Fruit fly (Drosophila melanogaster) whole organism, embryonic: ENCODE measurements around the gene CG31804.

Source experiments
- Aef1 ChIP-seq: fragments of 200-800 bp; sonication (Bioruptor generic); IDR thresholded peaks from 3 replicates; pipeline ENCODE4 v1.3.6; 2022; ENCODE audit warnings: missing biosample characterization, missing genetic modification characterization
- Atf-2 ChIP-seq: fragments of 200-800 bp; sonication (Bioruptor generic); optimal IDR thresholded peaks from 2 replicates; lab custom pipeline; 2016; ENCODE audit warnings: missing biosample characterization, missing genetic modification characterization
- Blimp-1 ChIP-seq: fragments of 200-800 bp; sonication (Bioruptor generic); optimal IDR thresholded peaks from 3 replicates; lab custom pipeline; 2018; ENCODE audit warnings: missing biosample characterization, missing genetic modification characterization, mild to moderate bottlenecking, moderate library complexity, missing genetic modification reagents
- BtbVII ChIP-seq: fragments of 200-800 bp; sonication (Bioruptor generic); optimal IDR thresholded peaks from 3 replicates; lab custom pipeline; 2017; ENCODE audit warnings: missing biosample characterization, mild to moderate bottlenecking, missing genetic modification characterization
- CG11723 ChIP-seq: fragments of 200-800 bp; sonication (Bioruptor generic); optimal IDR thresholded peaks from 2 replicates; lab custom pipeline; 2017; ENCODE audit warnings: missing biosample characterization, mild to moderate bottlenecking, missing genetic modification characterization
- CG14441 ChIP-seq: fragments of 200-800 bp; sonication (Bioruptor generic); IDR thresholded peaks from 2 replicates; pipeline ENCODE4 v1.3.6; 2022; ENCODE audit warnings: missing biosample characterization, missing genetic modification characterization
- CG15011 ChIP-seq: fragments of 200-800 bp; sonication (Bioruptor generic); optimal IDR thresholded peaks from 3 replicates; lab custom pipeline; 2018; ENCODE audit warnings: missing biosample characterization, mild to moderate bottlenecking, missing genetic modification characterization
- CG15073 ChIP-seq: fragments of 200-800 bp; sonication (Bioruptor generic); optimal IDR thresholded peaks from 2 replicates; lab custom pipeline; 2016; ENCODE audit warnings: missing biosample characterization, missing genetic modification characterization
- CG15514 ChIP-seq: fragments of 200-800 bp; sonication (Bioruptor generic); optimal IDR thresholded peaks from 3 replicates; lab custom pipeline; 2017; ENCODE audit warnings: missing biosample characterization, missing genetic modification characterization, mild to moderate bottlenecking, moderate library complexity, missing genetic modification reagents
- CG31224 ChIP-seq: fragments of 200-800 bp; sonication (Bioruptor generic); IDR thresholded peaks from 2 replicates; pipeline ENCODE4 v1.3.6; 2022; ENCODE audit warnings: missing biosample characterization, missing genetic modification characterization
- CG4707 ChIP-seq: fragments of 200-800 bp; sonication (Bioruptor generic); optimal IDR thresholded peaks from 2 replicates; lab custom pipeline; 2018; ENCODE audit warnings: missing biosample characterization, mild to moderate bottlenecking, missing genetic modification characterization, moderate library complexity
- CG6683 ChIP-seq: fragments of 200-800 bp; sonication (Bioruptor generic); optimal IDR thresholded peaks from 2 replicates; lab custom pipeline; 2017; ENCODE audit warnings: missing biosample characterization, mild to moderate bottlenecking, missing genetic modification characterization, missing genetic modification reagents
- CG6765 ChIP-seq: fragments of 200-800 bp; sonication (Bioruptor generic); optimal IDR thresholded peaks from 3 replicates; lab custom pipeline; 2017; ENCODE audit warnings: missing biosample characterization, mild to moderate bottlenecking, missing genetic modification characterization
- CG7745 ChIP-seq: fragments of 200-800 bp; sonication (Bioruptor generic); optimal IDR thresholded peaks from 2 replicates; lab custom pipeline; 2018; ENCODE audit warnings: missing biosample characterization, mild to moderate bottlenecking, missing genetic modification characterization, moderate library complexity
- CG8388 ChIP-seq: fragments of 200-800 bp; sonication (Bioruptor generic); optimal IDR thresholded peaks from 2 replicates; lab custom pipeline; 2019; ENCODE audit warnings: missing biosample characterization, mild to moderate bottlenecking, missing genetic modification characterization, moderate library complexity
- CG8924 ChIP-seq: fragments of 200-800 bp; optimal IDR thresholded peaks from 3 replicates; lab custom pipeline; 2019; ENCODE audit warnings: missing biosample characterization, mild to moderate bottlenecking, missing genetic modification characterization, moderate library complexity
- CG9797 ChIP-seq: fragments of 200-800 bp; sonication (Bioruptor generic); optimal IDR thresholded peaks from 3 replicates; lab custom pipeline; 2018; ENCODE audit warnings: missing biosample characterization, mild to moderate bottlenecking, missing genetic modification characterization
- D19A ChIP-seq: fragments of 200-800 bp; optimal IDR thresholded peaks from 3 replicates; lab custom pipeline; 2019; ENCODE audit warnings: missing biosample characterization, mild to moderate bottlenecking, missing genetic modification characterization, moderate library complexity
- Drgx ChIP-seq: fragments of 200-800 bp; sonication (Bioruptor generic); IDR thresholded peaks from 2 replicates; pipeline ENCODE4 v1.3.6; 2022; ENCODE audit warnings: missing biosample characterization, missing genetic modification characterization
- E2f1 ChIP-seq: fragments of 200-800 bp; sonication (Bioruptor generic); IDR thresholded peaks from 2 replicates; pipeline ENCODE4 v1.3.6; 2022; ENCODE audit warnings: missing biosample characterization, missing genetic modification characterization
- Fer2 ChIP-seq: fragments of 200-800 bp; sonication (Bioruptor generic); optimal IDR thresholded peaks from 2 replicates; lab custom pipeline; 2018; ENCODE audit warnings: missing biosample characterization, mild to moderate bottlenecking, missing genetic modification characterization, moderate library complexity
- HLH3B ChIP-seq: fragments of 200-800 bp; sonication (Bioruptor generic); IDR thresholded peaks from 2 replicates; pipeline ENCODE4 v1.3.6; 2022; ENCODE audit warnings: missing biosample characterization, missing genetic modification characterization
- Hr51 ChIP-seq, 2 experiments: fragments of 200-800 bp; sonication (Bioruptor generic); optimal IDR thresholded peaks; 2 replicates in 1 of 2; 3 replicates in 1 of 2; lab custom pipeline; 2016 to 2018; ENCODE audit warnings: missing biosample characterization in 2 of 2, missing genetic modification characterization in 2 of 2, mild to moderate bottlenecking in 1 of 2, moderate library complexity in 1 of 2
- MBD-R2 ChIP-seq: fragments of 200-800 bp; sonication (Bioruptor generic); IDR thresholded peaks from 2 replicates; pipeline ENCODE4 v1.3.6; 2022; ENCODE audit warnings: missing biosample characterization, missing genetic modification characterization
- MTF-1 ChIP-seq: fragments of 200-800 bp; sonication (Bioruptor generic); optimal IDR thresholded peaks from 2 replicates; lab custom pipeline; 2018; ENCODE audit warnings: missing biosample characterization, mild to moderate bottlenecking, missing genetic modification characterization, borderline replicate concordance
- Nf-YC ChIP-seq: fragments of 200-800 bp; optimal IDR thresholded peaks from 3 replicates; lab custom pipeline; 2019; ENCODE audit warnings: missing biosample characterization, mild to moderate bottlenecking, missing genetic modification characterization, moderate library complexity
- Opbp ChIP-seq: fragments of 200-800 bp; sonication (Bioruptor generic); IDR thresholded peaks from 3 replicates; pipeline ENCODE4 v1.3.6; 2022; ENCODE audit warnings: missing biosample characterization, missing genetic modification characterization; ENCODE audit not compliant: partially characterized antibody
- Rfx ChIP-seq: fragments of 200-800 bp; sonication (Bioruptor generic); IDR thresholded peaks from 2 replicates; pipeline ENCODE4 v1.3.6; 2022; ENCODE audit warnings: missing biosample characterization, missing genetic modification characterization
- Scr ChIP-seq: fragments of 200-800 bp; sonication (Bioruptor generic); IDR thresholded peaks from 2 replicates; pipeline ENCODE4 v1.3.6; 2022; ENCODE audit warnings: missing biosample characterization, missing genetic modification characterization; ENCODE audit not compliant: partially characterized antibody
- Tbp ChIP-seq: fragments of >200 bp; optimal IDR thresholded peaks from 2 replicates; lab custom pipeline; 2018; ENCODE audit warnings: missing biosample characterization, missing genetic modification characterization
- ap ChIP-seq: fragments of 200-800 bp; sonication (Bioruptor generic); IDR thresholded peaks from 2 replicates; pipeline ENCODE4 v1.3.6; 2022; ENCODE audit warnings: missing biosample characterization, missing genetic modification characterization
- bsh ChIP-seq, 2 experiments: fragments of 200-800 bp; sonication (Bioruptor generic); optimal IDR thresholded peaks; 2 replicates each; lab custom pipeline; 2017 to 2018; ENCODE audit warnings: mild to moderate bottlenecking in 2 of 2, missing biosample characterization in 2 of 2, missing genetic modification characterization in 2 of 2, moderate library complexity in 1 of 2
- cato ChIP-seq: fragments of 200-800 bp; sonication (Bioruptor generic); optimal IDR thresholded peaks from 2 replicates; lab custom pipeline; 2016; ENCODE audit warnings: missing biosample characterization, missing genetic modification characterization, borderline replicate concordance
- chm ChIP-seq: fragments of 200-800 bp; sonication (Bioruptor generic); IDR thresholded peaks from 2 replicates; pipeline ENCODE4 v1.3.6; 2022; ENCODE audit warnings: missing biosample characterization, missing genetic modification characterization
- dan ChIP-seq: fragments of 200-800 bp; sonication (Bioruptor generic); IDR thresholded peaks from 2 replicates; pipeline ENCODE4 v1.3.6; 2022; ENCODE audit warnings: missing biosample characterization, missing genetic modification characterization
- en ChIP-seq: fragments of 200-800 bp; sonication (Bioruptor generic); optimal IDR thresholded peaks from 2 replicates; lab custom pipeline; 2016; ENCODE audit warnings: missing biosample characterization, missing genetic modification characterization
- exex ChIP-seq: fragments of 200-800 bp; sonication (Bioruptor generic); optimal IDR thresholded peaks from 4 replicates; lab custom pipeline; 2018; ENCODE audit warnings: missing biosample characterization, mild to moderate bottlenecking, missing genetic modification characterization, moderate library complexity
- gro ChIP-seq: fragments of 200-800 bp; sonication (Bioruptor generic); optimal IDR thresholded peaks from 2 replicates; lab custom pipeline; 2016; ENCODE audit warnings: missing biosample characterization, missing genetic modification characterization
- h ChIP-seq: fragments of >200 bp; optimal IDR thresholded peaks from 2 replicates; lab custom pipeline; 2017
- hkb ChIP-seq, 2 experiments: fragments of 200-800 bp in 1 of 2; fragments of >200 bp in 1 of 2; sonication (Bioruptor generic) in 1 of 2; IDR thresholded peaks in 1 of 2; optimal IDR thresholded peaks in 1 of 2; 2 replicates each; pipeline versions ENCODE4 v1.3.6 to Lab custom; 2017 to 2022; ENCODE audit warnings: missing biosample characterization in 1 of 2, missing genetic modification characterization in 1 of 2
- klu ChIP-seq: fragments of 200-800 bp; sonication (Bioruptor generic); IDR thresholded peaks from 2 replicates; pipeline ENCODE4 v1.3.6; 2022; ENCODE audit warnings: missing biosample characterization, missing genetic modification characterization
- lab ChIP-seq: fragments of 200-800 bp; sonication (Bioruptor generic); optimal IDR thresholded peaks from 3 replicates; lab custom pipeline; 2017; ENCODE audit warnings: missing biosample characterization, missing genetic modification characterization, mild to moderate bottlenecking, moderate library complexity, missing genetic modification reagents
- nom ChIP-seq: fragments of 200-800 bp; sonication (Bioruptor generic); optimal IDR thresholded peaks from 2 replicates; lab custom pipeline; 2017; ENCODE audit warnings: missing biosample characterization, missing genetic modification characterization, mild to moderate bottlenecking, moderate library complexity, missing genetic modification reagents
- p53 ChIP-seq: fragments of 200-800 bp; sonication (Bioruptor generic); optimal IDR thresholded peaks from 2 replicates; lab custom pipeline; 2016; ENCODE audit warnings: missing biosample characterization, missing genetic modification characterization
- pita ChIP-seq: fragments of 200-800 bp; sonication (Bioruptor generic); optimal IDR thresholded peaks from 2 replicates; lab custom pipeline; 2017; ENCODE audit warnings: missing biosample characterization, mild to moderate bottlenecking, missing genetic modification characterization
- sd ChIP-seq: fragments of 200-800 bp; sonication (Bioruptor generic); optimal IDR thresholded peaks from 3 replicates; lab custom pipeline; 2018; ENCODE audit warnings: missing biosample characterization, mild to moderate bottlenecking, missing genetic modification characterization, moderate library complexity
- seq ChIP-seq: fragments of 200-800 bp; sonication (Bioruptor generic); IDR thresholded peaks from 2 replicates; pipeline ENCODE4 v1.3.6; 2022; ENCODE audit warnings: missing biosample characterization, missing genetic modification characterization
- sug ChIP-seq: fragments of 200-800 bp; optimal IDR thresholded peaks from 2 replicates; lab custom pipeline; 2019; ENCODE audit warnings: missing biosample characterization, mild to moderate bottlenecking, missing genetic modification characterization, moderate library complexity
- unpg ChIP-seq: fragments of 200-800 bp; sonication (Bioruptor generic); optimal IDR thresholded peaks from 3 replicates; lab custom pipeline; 2018; ENCODE audit warnings: missing biosample characterization, mild to moderate bottlenecking, missing genetic modification characterization, moderate library complexity
- wor ChIP-seq: fragments of 200-800 bp; sonication (Bioruptor generic); IDR thresholded peaks from 2 replicates; pipeline ENCODE4 v1.3.6; 2022; ENCODE audit warnings: missing biosample characterization, missing genetic modification characterization
- zf30C ChIP-seq: fragments of 200-800 bp; sonication (Bioruptor generic); optimal IDR thresholded peaks from 3 replicates; lab custom pipeline; 2018; ENCODE audit warnings: missing biosample characterization, mild to moderate bottlenecking, missing genetic modification characterization

CG31804 gene

DNA sequence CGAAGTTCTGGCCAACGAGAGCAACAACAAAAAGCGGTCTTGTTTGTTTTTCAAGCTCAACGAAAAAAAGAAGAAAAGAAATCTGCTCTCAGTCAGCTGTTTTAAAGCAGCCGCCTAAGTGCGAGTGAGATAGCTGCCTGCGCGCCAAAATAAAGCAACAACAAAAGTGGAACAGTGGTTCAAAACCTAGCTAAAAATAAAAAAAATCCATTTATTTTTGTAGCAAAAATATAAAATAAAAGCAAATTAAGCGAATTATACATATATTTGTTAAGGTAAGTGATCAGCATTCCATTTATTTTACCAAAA lies 21.9 kb downstream of the CG31804 start:
- no peak for TF ChIP-seq Tbp (GFP tag; lab: Kevin White, UChicago)
- no peak for TF ChIP-seq CG11723 (GFP tag; lab: Kevin White, UChicago)
- no peak for TF ChIP-seq p53 (GFP tag; lab: Kevin White, UChicago)
- TF ChIP-seq chm (GFP tag; lab: Robert Waterston, UW), result no peak
- no peak for TF ChIP-seq CG14441 (GFP tag; lab: Robert Waterston, UW)
- TF ChIP-seq CG6683 (GFP tag; lab: Kevin White, UChicago), result no peak
- no peak for TF ChIP-seq CG15514
- no peak for TF ChIP-seq h
- no peak for TF ChIP-seq Fer2 (tag; lab: Kevin White, UChicago)
- TF ChIP-seq sd (tag; lab: Kevin White, UChicago), result peak; percentile 60
- no peak; the same call in 1 of the 2 replicates for TF ChIP-seq HLH3B
- no peak for TF ChIP-seq wor (GFP tag; lab: Robert Waterston, UW)
- no peak for TF ChIP-seq hkb (optimal IDR thresholded peaks at IDR 0.05; lab: Kevin White, UChicago)
- TF ChIP-seq hkb (GFP tag; IDR thresholded peaks at IDR 0.05; lab: Robert Waterston, UW), result no peak
- TF ChIP-seq dan, result no peak
- no peak for TF ChIP-seq cato (GFP tag; lab: Kevin White, UChicago)
- no peak for TF ChIP-seq MTF-1
- no peak for TF ChIP-seq CG6765 (GFP tag; lab: Kevin White, UChicago)
- TF ChIP-seq ap (GFP tag; lab: Robert Waterston, UW), result no peak
- no peak for TF ChIP-seq CG15073 (GFP tag; lab: Kevin White, UChicago)
- TF ChIP-seq Blimp-1, result peak; percentile 16
- TF ChIP-seq en (GFP tag; lab: Kevin White, UChicago), result no peak
- TF ChIP-seq zf30C (GFP tag; lab: Kevin White, UChicago), result no peak
- TF ChIP-seq BtbVII (GFP tag; lab: Kevin White, UChicago), result no peak
- peak; percentile 21; the same call in 1 of the 2 replicates for TF ChIP-seq MBD-R2
- TF ChIP-seq E2f1, result peak; percentile 82; the same call in 1 of the 2 replicates
- TF ChIP-seq CG4707, result no peak
- TF ChIP-seq CG31224 (GFP tag; lab: Robert Waterston, UW), result no peak
- TF ChIP-seq Scr, result no peak
- TF ChIP-seq Atf-2 (GFP tag; lab: Kevin White, UChicago), result no peak
- TF ChIP-seq CG15011 (GFP tag; lab: Kevin White, UChicago), result no peak
- peak; percentile 87 for TF ChIP-seq Drgx
- TF ChIP-seq Aef1, result peak; percentile 89
- TF ChIP-seq CG8388 (GFP tag; lab: Kevin White, UChicago), result peak; percentile 9
- peak; percentile 99 for TF ChIP-seq nom (GFP tag; lab: Kevin White, UChicago)
- TF ChIP-seq unpg (GFP tag; lab: Kevin White, UChicago), result peak; percentile 10
- TF ChIP-seq bsh (GFP tag; optimal IDR thresholded peaks at IDR 0.05; lab: Kevin White, UChicago), result peak; percentile 9 to 99
- no peak for TF ChIP-seq sug
- peak in 1 of 2 experiments; percentile 23 for TF ChIP-seq Hr51 (GFP tag; optimal IDR thresholded peaks at IDR 0.05; lab: Kevin White, UChicago)
- no peak for TF ChIP-seq CG7745
- TF ChIP-seq pita (GFP tag; lab: Kevin White, UChicago), result peak; percentile 5
- TF ChIP-seq seq (GFP tag; lab: Robert Waterston, UW), result no peak
- no peak for TF ChIP-seq CG9797
- TF ChIP-seq Nf-YC (tag; lab: Kevin White, UChicago), result peak; percentile 20
- no peak for TF ChIP-seq gro
- peak; percentile 38; the same call in 1 of the 2 replicates for TF ChIP-seq Rfx (GFP tag; lab: Robert Waterston, UW)
- no peak for TF ChIP-seq exex (tag; lab: Kevin White, UChicago)
- TF ChIP-seq klu (GFP tag; lab: Robert Waterston, UW), result no peak
- no peak for TF ChIP-seq CG8924 (tag; lab: Kevin White, UChicago)
- TF ChIP-seq Opbp, result no peak
- peak; percentile 31 for TF ChIP-seq D19A
- peak; percentile 14 for TF ChIP-seq lab (GFP tag; lab: Kevin White, UChicago)
